Fruit fly (Drosophila melanogaster) whole organism, embryonic: ENCODE results near the gene CG1986.
A peak's percentile ranks its signal among the peaks of the same experiment; 100 is the strongest.

Experiments used
- Atf-2 ChIP-seq: fragments of 200-800 bp; sonication (Bioruptor generic); optimal IDR thresholded peaks from 2 replicates; lab custom pipeline; 2016; ENCODE audit warnings: missing biosample characterization, missing genetic modification characterization
- B-H2 ChIP-seq: fragments of 200-800 bp; sonication (Bioruptor generic); optimal IDR thresholded peaks from 2 replicates; lab custom pipeline; 2018; ENCODE audit warnings: missing biosample characterization, mild to moderate bottlenecking, missing genetic modification characterization
- CG1024 ChIP-seq: fragments of 200-800 bp; sonication (Bioruptor generic); IDR thresholded peaks from 2 replicates; pipeline ENCODE4 v1.3.6; 2022; ENCODE audit warnings: missing biosample characterization, missing genetic modification characterization
- CG10462 ChIP-seq: fragments of 200-800 bp; sonication (Bioruptor generic); optimal IDR thresholded peaks from 2 replicates; lab custom pipeline; 2016; ENCODE audit warnings: missing biosample characterization, missing genetic modification characterization
- CG10565 ChIP-seq: fragments of 200-800 bp; sonication (Bioruptor generic); optimal IDR thresholded peaks from 3 replicates; lab custom pipeline; 2016; ENCODE audit warnings: missing biosample characterization, mild to moderate bottlenecking, missing genetic modification characterization
- CG10979 ChIP-seq: fragments of 200-800 bp; sonication (Bioruptor generic); optimal IDR thresholded peaks from 2 replicates; lab custom pipeline; 2018; ENCODE audit warnings: missing biosample characterization, mild to moderate bottlenecking, missing genetic modification characterization, moderate library complexity
- CG11093 ChIP-seq: fragments of 200-800 bp; sonication (Bioruptor generic); IDR thresholded peaks from 3 replicates; pipeline ENCODE4 v1.3.6; 2022; ENCODE audit warnings: missing biosample characterization, missing genetic modification characterization
- CG11247 ChIP-seq: fragments of 200-800 bp; sonication (Bioruptor generic); IDR thresholded peaks from 2 replicates; pipeline ENCODE4 v1.3.6; 2022; ENCODE audit warnings: missing biosample characterization, missing genetic modification characterization
- CG11456 ChIP-seq: fragments of 200-800 bp; sonication (Bioruptor generic); IDR thresholded peaks from 3 replicates; pipeline ENCODE4 v1.3.6; 2022; ENCODE audit warnings: missing biosample characterization, missing genetic modification characterization
- CG11504 ChIP-seq: fragments of 200-800 bp; sonication (Bioruptor generic); optimal IDR thresholded peaks from 3 replicates; lab custom pipeline; 2019; ENCODE audit warnings: missing biosample characterization, mild to moderate bottlenecking, missing genetic modification characterization, moderate library complexity
- CG13424 ChIP-seq: fragments of 200-800 bp; sonication (Bioruptor generic); optimal IDR thresholded peaks from 2 replicates; lab custom pipeline; 2019; ENCODE audit warnings: missing biosample characterization, mild to moderate bottlenecking, missing genetic modification characterization, moderate library complexity
- CG14667 ChIP-seq: fragments of 200-800 bp; sonication (Bioruptor generic); IDR thresholded peaks from 2 replicates; pipeline ENCODE4 v1.3.6; 2022; ENCODE audit warnings: missing biosample characterization, missing genetic modification characterization
- CG1529 ChIP-seq: fragments of 200-800 bp; sonication (Bioruptor generic); optimal IDR thresholded peaks from 3 replicates; lab custom pipeline; 2018; ENCODE audit warnings: missing biosample characterization, missing genetic modification characterization
- CG1603 ChIP-seq: fragments of 200-800 bp; sonication (Bioruptor generic); optimal IDR thresholded peaks from 2 replicates; lab custom pipeline; 2019; ENCODE audit warnings: missing biosample characterization, mild to moderate bottlenecking, missing genetic modification characterization, moderate library complexity
- CG17385 ChIP-seq: fragments of 200-800 bp; sonication (Bioruptor generic); optimal IDR thresholded peaks from 3 replicates; lab custom pipeline; 2018; ENCODE audit warnings: missing biosample characterization, mild to moderate bottlenecking, missing genetic modification characterization
- CG17612 ChIP-seq: fragments of 200-800 bp; sonication (Bioruptor generic); IDR thresholded peaks from 2 replicates; pipeline ENCODE4 v1.3.6; 2022; ENCODE audit warnings: missing biosample characterization, missing genetic modification characterization
- CG17912 ChIP-seq: fragments of 200-800 bp; sonication (Bioruptor generic); optimal IDR thresholded peaks from 2 replicates; lab custom pipeline; 2018; ENCODE audit warnings: missing biosample characterization, mild to moderate bottlenecking, missing genetic modification characterization
- CG18011 ChIP-seq: fragments of 200-800 bp; sonication (Bioruptor generic); optimal IDR thresholded peaks from 2 replicates; lab custom pipeline; 2017; ENCODE audit warnings: missing biosample characterization, missing genetic modification characterization, mild to moderate bottlenecking, moderate library complexity, missing genotype
- CG18262 ChIP-seq: fragments of 200-800 bp; optimal IDR thresholded peaks from 3 replicates; lab custom pipeline; 2019; ENCODE audit warnings: missing biosample characterization, mild to moderate bottlenecking, missing genetic modification characterization, moderate library complexity
- CG18476 ChIP-seq: fragments of 200-800 bp; sonication (Bioruptor generic); optimal IDR thresholded peaks from 2 replicates; lab custom pipeline; 2016; ENCODE audit warnings: missing biosample characterization, mild to moderate bottlenecking, missing genetic modification characterization
- CG30403 ChIP-seq: fragments of 200-800 bp; sonication (Bioruptor generic); optimal IDR thresholded peaks from 3 replicates; lab custom pipeline; 2016; ENCODE audit warnings: missing biosample characterization, missing genetic modification characterization
- CG30431 ChIP-seq: fragments of 200-800 bp; sonication (Bioruptor generic); optimal IDR thresholded peaks from 2 replicates; lab custom pipeline; 2017; ENCODE audit warnings: missing biosample characterization, missing genetic modification characterization
- CG3281 ChIP-seq: fragments of 200-800 bp; sonication (Bioruptor generic); optimal IDR thresholded peaks from 3 replicates; lab custom pipeline; 2017; ENCODE audit warnings: missing biosample characterization, mild to moderate bottlenecking, missing genetic modification characterization
- CG7928 ChIP-seq: fragments of 200-800 bp; sonication (Bioruptor generic); optimal IDR thresholded peaks from 2 replicates; lab custom pipeline; 2017; ENCODE audit warnings: missing biosample characterization, mild to moderate bottlenecking, missing genetic modification characterization
- CG7963 ChIP-seq: fragments of 200-800 bp; sonication (Bioruptor generic); IDR thresholded peaks from 3 replicates; pipeline ENCODE4 v1.3.6; 2022; ENCODE audit warnings: missing biosample characterization, missing genetic modification characterization; ENCODE audit not compliant: partially characterized antibody
- CG8388 ChIP-seq: fragments of 200-800 bp; sonication (Bioruptor generic); optimal IDR thresholded peaks from 2 replicates; lab custom pipeline; 2019; ENCODE audit warnings: missing biosample characterization, mild to moderate bottlenecking, missing genetic modification characterization, moderate library complexity
- CG9817 ChIP-seq: fragments of 200-800 bp; sonication (Bioruptor generic); optimal IDR thresholded peaks from 2 replicates; lab custom pipeline; 2018; ENCODE audit warnings: missing biosample characterization, mild to moderate bottlenecking, missing genetic modification characterization, moderate library complexity
- D ChIP-seq, 2 experiments: fragments of 200-800 bp in 1 of 2; fragments of >200 bp in 1 of 2; sonication (Bioruptor generic) in 1 of 2; optimal IDR thresholded peaks; 2 replicates in 1 of 2; 3 replicates in 1 of 2; lab custom pipeline; 2017; ENCODE audit warnings: mild to moderate bottlenecking in 1 of 2, missing biosample characterization in 1 of 2, missing genetic modification characterization in 1 of 2, missing genetic modification reagents in 1 of 2
- D19B ChIP-seq: fragments of 200-800 bp; sonication (Bioruptor generic); optimal IDR thresholded peaks from 2 replicates; lab custom pipeline; 2017; ENCODE audit warnings: missing biosample characterization, mild to moderate bottlenecking, missing genetic modification characterization
- HLH4C ChIP-seq: fragments of 200-800 bp; sonication (Bioruptor generic); IDR thresholded peaks from 3 replicates; pipeline ENCODE4 v1.3.6; 2022; ENCODE audit warnings: missing biosample characterization, missing genetic modification characterization; ENCODE audit not compliant: partially characterized antibody
- Jarid2 ChIP-seq: fragments of 200-800 bp; sonication (Bioruptor generic); optimal IDR thresholded peaks from 3 replicates; lab custom pipeline; 2017; ENCODE audit warnings: mild to moderate bottlenecking, missing biosample characterization, missing genetic modification reagents, missing genetic modification characterization
- NfI ChIP-seq: fragments of 200-800 bp; sonication (Bioruptor generic); optimal IDR thresholded peaks from 3 replicates; lab custom pipeline; 2018; ENCODE audit warnings: missing biosample characterization, mild to moderate bottlenecking, missing genetic modification characterization, moderate library complexity
- Side ChIP-seq: fragments of 200-800 bp; sonication (Bioruptor generic); optimal IDR thresholded peaks from 2 replicates; lab custom pipeline; 2016; ENCODE audit warnings: missing biosample characterization, missing genetic modification characterization
- amos ChIP-seq: fragments of 200-800 bp; sonication (Bioruptor generic); IDR thresholded peaks from 2 replicates; pipeline ENCODE4 v1.3.6; 2022; ENCODE audit warnings: missing biosample characterization, missing genetic modification characterization; ENCODE audit not compliant: partially characterized antibody
- bigmax ChIP-seq: fragments of 200-800 bp; sonication (Bioruptor generic); optimal IDR thresholded peaks from 2 replicates; lab custom pipeline; 2018; ENCODE audit warnings: missing biosample characterization, mild to moderate bottlenecking, missing genetic modification characterization
- chinmo ChIP-seq: fragments of 200-800 bp; sonication (Bioruptor generic); IDR thresholded peaks from 4 replicates; pipeline ENCODE4 v1.3.6; 2022; ENCODE audit warnings: missing biosample characterization, missing genetic modification characterization; ENCODE audit not compliant: partially characterized antibody
- croc ChIP-seq: fragments of 200-800 bp; sonication (Bioruptor generic); conservative IDR thresholded peaks from 3 replicates; pipeline ENCODE4 v1.3.6; 2022; ENCODE audit warnings: missing biosample characterization, missing genetic modification characterization
- disco-r ChIP-seq: fragments of 200-800 bp; sonication (Bioruptor generic); optimal IDR thresholded peaks from 2 replicates; lab custom pipeline; 2016; ENCODE audit warnings: missing biosample characterization, missing genetic modification characterization
- eyg ChIP-seq: fragments of 200-800 bp; sonication (Bioruptor generic); optimal IDR thresholded peaks from 3 replicates; lab custom pipeline; 2016; ENCODE audit warnings: missing biosample characterization, missing genetic modification characterization
- ftz-f1 ChIP-seq: fragments of 200-800 bp; sonication (Bioruptor generic); optimal IDR thresholded peaks from 2 replicates; lab custom pipeline; 2016; ENCODE audit warnings: missing biosample characterization, missing genetic modification characterization
- grn ChIP-seq: fragments of 200-800 bp; sonication (Bioruptor generic); optimal IDR thresholded peaks from 3 replicates; lab custom pipeline; 2017; ENCODE audit warnings: missing biosample characterization, missing genetic modification characterization
- gsb ChIP-seq: fragments of 200-800 bp; sonication (Bioruptor generic); IDR thresholded peaks from 2 replicates; pipeline ENCODE4 v1.3.6; 2022; ENCODE audit warnings: missing biosample characterization, missing genetic modification characterization
- mld ChIP-seq: fragments of 200-800 bp; sonication (Bioruptor generic); IDR thresholded peaks from 3 replicates; pipeline ENCODE4 v1.3.6; 2022; ENCODE audit warnings: missing biosample characterization, missing genetic modification characterization; ENCODE audit not compliant: partially characterized antibody
- nerfin-2 ChIP-seq: fragments of 200-800 bp; sonication (Bioruptor generic); IDR thresholded peaks from 2 replicates; pipeline ENCODE4 v1.3.6; 2022; ENCODE audit warnings: missing biosample characterization, missing genetic modification characterization; ENCODE audit not compliant: partially characterized antibody
- oc ChIP-seq: fragments of 200-800 bp; sonication (Bioruptor generic); optimal IDR thresholded peaks from 2 replicates; lab custom pipeline; 2018; ENCODE audit warnings: missing biosample characterization, mild to moderate bottlenecking, missing genetic modification characterization, moderate library complexity
- pfk ChIP-seq: fragments of 200-800 bp; sonication (Bioruptor generic); optimal IDR thresholded peaks from 2 replicates; lab custom pipeline; 2018; ENCODE audit warnings: missing biosample characterization, mild to moderate bottlenecking, missing genetic modification characterization, moderate library complexity
- sens ChIP-seq: fragments of 200-800 bp; sonication (Bioruptor generic); peaks from one replicate; lab custom pipeline; 2016; ENCODE audit warnings: missing biosample characterization, missing genetic modification characterization
- tap ChIP-seq: fragments of 200-800 bp; optimal IDR thresholded peaks from 3 replicates; lab custom pipeline; 2019; ENCODE audit warnings: missing biosample characterization, mild to moderate bottlenecking, missing genetic modification characterization, moderate library complexity
- trem ChIP-seq: fragments of 200-800 bp; optimal IDR thresholded peaks from 3 replicates; lab custom pipeline; 2019; ENCODE audit warnings: missing biosample characterization, mild to moderate bottlenecking, missing genetic modification characterization, moderate library complexity
- wdn ChIP-seq: fragments of 200-800 bp; sonication (Bioruptor generic); IDR thresholded peaks from 2 replicates; pipeline ENCODE4 v1.3.6; 2022; ENCODE audit warnings: missing biosample characterization, missing genetic modification characterization

CG1986 gene

dm6 chrX:9911751-9912150, 825 bp upstream of the CG1986 start (continued):
- TF ChIP-seq CG11504 (tag; lab: Kevin White, UChicago): peak; percentile 68
- no peak for TF ChIP-seq D19B (GFP tag; lab: Kevin White, UChicago)
- TF ChIP-seq mld (GFP tag; lab: Robert Waterston, UW): no peak
- TF ChIP-seq nerfin-2 (GFP tag; lab: Robert Waterston, UW): no peak
- peak; percentile 11 for TF ChIP-seq CG1529 (GFP tag; lab: Kevin White, UChicago)
- TF ChIP-seq CG10979 (tag; lab: Kevin White, UChicago): peak; percentile 56
- no peak for TF ChIP-seq amos (GFP tag; lab: Robert Waterston, UW)
- TF ChIP-seq sens: peak; percentile 74
- no peak for TF ChIP-seq CG18011 (GFP tag; lab: Kevin White, UChicago)
- no peak for TF ChIP-seq HLH4C (GFP tag; lab: Robert Waterston, UW)
- no peak for TF ChIP-seq CG30431 (GFP tag; lab: Kevin White, UChicago)
- no peak for TF ChIP-seq bigmax (GFP tag; lab: Kevin White, UChicago)
- no peak for TF ChIP-seq CG17912
- TF ChIP-seq CG18262 (tag; lab: Kevin White, UChicago): peak; percentile 20
- no peak for TF ChIP-seq CG3281 (GFP tag; lab: Kevin White, UChicago)
- peak; percentile 15 for TF ChIP-seq CG30403 (GFP tag; lab: Kevin White, UChicago)
- TF ChIP-seq CG11456: no peak
- no peak for TF ChIP-seq Side
- no peak for TF ChIP-seq ftz-f1
- no peak for TF ChIP-seq CG10462
- TF ChIP-seq chinmo (GFP tag; lab: Robert Waterston, UW): no peak
- no peak for TF ChIP-seq CG17385 (GFP tag; lab: Kevin White, UChicago)
- TF ChIP-seq eyg (GFP tag; lab: Kevin White, UChicago): no peak
- no peak for TF ChIP-seq grn
- TF ChIP-seq CG18476 (GFP tag; lab: Kevin White, UChicago): no peak
- peak; percentile 36 for TF ChIP-seq CG8388
- TF ChIP-seq NfI: no peak
- TF ChIP-seq oc: peak; percentile 13
- TF ChIP-seq CG17612: no peak
- peak; percentile 38 for TF ChIP-seq CG13424 (tag; lab: Kevin White, UChicago)
- no peak for TF ChIP-seq CG7928 (GFP tag; lab: Kevin White, UChicago)
- TF ChIP-seq CG1603: peak; percentile 2
- TF ChIP-seq wdn (GFP tag; lab: Robert Waterston, UW): no peak
- TF ChIP-seq tap: peak; percentile 41
- TF ChIP-seq disco-r: no peak
- TF ChIP-seq CG14667 (GFP tag; lab: Robert Waterston, UW): 0 out of 2 replicates have a peak, but pooled peaks have one; percentile 26
- no peak for TF ChIP-seq CG7963 (GFP tag; lab: Robert Waterston, UW)
- TF ChIP-seq gsb (GFP tag; lab: Robert Waterston, UW): no peak
- TF ChIP-seq Atf-2 (GFP tag; lab: Kevin White, UChicago): no peak
- TF ChIP-seq CG11247: no peak
- TF ChIP-seq CG9817: no peak
- peak; percentile 25; the same call in 1 of the 3 replicates for TF ChIP-seq croc (GFP tag; lab: Robert Waterston, UW)
- no peak for TF ChIP-seq Jarid2
- peak; percentile 12 for TF ChIP-seq trem (tag; lab: Kevin White, UChicago)
- no peak for TF ChIP-seq CG10565 (GFP tag; lab: Kevin White, UChicago)
- no peak for TF ChIP-seq CG11093 (GFP tag; lab: Robert Waterston, UW)
- no peak for TF ChIP-seq B-H2 (GFP tag; lab: Kevin White, UChicago)
- TF ChIP-seq pfk (GFP tag; lab: Kevin White, UChicago): no peak
- TF ChIP-seq D (optimal IDR thresholded peaks at IDR 0.05; lab: Kevin White, UChicago): no peak
- TF ChIP-seq D (GFP tag; optimal IDR thresholded peaks at IDR 0.05; lab: Kevin White, UChicago): peak; percentile 33
- TF ChIP-seq CG1024 (GFP tag; lab: Robert Waterston, UW): 0 out of 2 replicates have a peak, but pooled peaks have one; percentile 22
